Worm (Caenorhabditis elegans): ENCODE measurements around the gene nol-56.

DNA sequence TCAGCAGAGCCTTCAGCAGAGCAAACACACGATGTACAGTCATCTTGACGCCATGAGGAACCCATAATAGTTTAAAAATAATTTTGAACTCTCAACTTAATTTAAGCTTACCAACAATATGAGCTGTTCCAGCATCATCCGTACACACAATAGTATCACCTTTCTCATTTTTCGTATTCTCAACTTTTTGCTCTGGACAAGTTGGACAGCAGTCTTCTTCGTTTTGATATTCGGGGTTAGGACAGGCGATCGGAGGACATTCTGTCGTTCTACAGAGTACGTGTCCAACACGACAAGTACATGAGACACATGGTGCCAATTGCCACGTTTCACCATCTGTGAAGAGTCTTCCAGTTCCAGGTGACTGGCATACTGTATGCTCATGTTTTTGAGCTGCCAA is 29.2 kb downstream of the nol-56 start:
- no peak for TF ChIP-seq nhr-28 (tag; optimal IDR thresholded peaks at IDR 0.05)
- TF ChIP-seq lsy-2 (tag; optimal IDR thresholded peaks at IDR 0.05), result no peak
- TF ChIP-seq mdl-1 (tag; optimal IDR thresholded peaks at IDR 0.05), result no peak
- TF ChIP-seq saeg-2 (GFP tag; IDR thresholded peaks at IDR 0.05), result no peak
- no peak for TF ChIP-seq nhr-76 (tag; optimal IDR thresholded peaks at IDR 0.05)
- no peak for TF ChIP-seq fos-1 (tag; optimal IDR thresholded peaks at IDR 0.05)
- TF ChIP-seq duxl-1 (tag; optimal IDR thresholded peaks at IDR 0.05; ENCODE audit: poor library complexity), result no peak
- TF ChIP-seq ama-1 (optimal IDR thresholded peaks at IDR 0.05), result no peak
- no peak for TF ChIP-seq daf-16 (GFP tag; optimal IDR thresholded peaks at IDR 0.05)
- no peak for TF ChIP-seq daf-16 (tag; optimal IDR thresholded peaks at IDR 0.05)
- TF ChIP-seq snpc-4 (tag; optimal IDR thresholded peaks at IDR 0.05), result no peak
- TF ChIP-seq daf-8 (GFP tag; IDR thresholded peaks at IDR 0.05), result no peak

Data from whole organism, L4 larva.